Worm (Caenorhabditis elegans) whole organism, young adult: Measurements from ENCODE around the gene spe-43.

Experiments
- B0019.2 ChIP-seq: fragments of 200-800 bp; sonication (Bioruptor generic); conservative IDR thresholded peaks from 2 replicates; pipeline ENCODE4 v1.3.6; 2022; ENCODE audit warnings: missing genetic modification reagents, missing genetic modification characterization, missing compliant biosample characterization
- B0035.1 ChIP-seq: sonication (generic microtip); optimal IDR thresholded peaks from 2 replicates; lab custom pipeline; 2016; ENCODE audit warnings: missing genetic modification characterization, mild to moderate bottlenecking, missing compliant biosample characterization, missing genotype, missing genetic modification reagents
- D2030.7 ChIP-seq: fragments of 200-800 bp; sonication (Bioruptor generic); IDR thresholded peaks from 2 replicates; pipeline ENCODE4 v1.3.6; 2022; ENCODE audit warnings: missing genetic modification reagents, missing genetic modification characterization, missing compliant biosample characterization
- F23B12.7 ChIP-seq: sonication (generic microtip); optimal IDR thresholded peaks from 2 replicates; lab custom pipeline; 2017; ENCODE audit warnings: missing genetic modification characterization, mild to moderate bottlenecking, missing compliant biosample characterization, antibody characterized with exemption, moderate library complexity; ENCODE audit not compliant: insufficient read depth
- F49E8.2 ChIP-seq: sonication (generic microtip); optimal IDR thresholded peaks from 3 replicates; lab custom pipeline; 2017; ENCODE audit warnings: missing genetic modification characterization, mild to moderate bottlenecking, missing compliant biosample characterization, antibody characterized with exemption, moderate library complexity; ENCODE audit not compliant: insufficient read depth
- K11D2.4 ChIP-seq: fragments of 200-800 bp; sonication (Bioruptor generic); IDR thresholded peaks from 2 replicates; pipeline ENCODE4 v1.3.6; 2022; ENCODE audit warnings: missing genetic modification reagents, missing genetic modification characterization, missing compliant biosample characterization
- T07F8.4 ChIP-seq: sonication (generic microtip); optimal IDR thresholded peaks from 2 replicates; lab custom pipeline; 2016; ENCODE audit warnings: mild to moderate bottlenecking, missing genetic modification characterization, moderate library complexity, missing compliant biosample characterization
- T26A5.8 ChIP-seq: sonication (generic microtip); optimal IDR thresholded peaks from 2 replicates; lab custom pipeline; 2016; ENCODE audit warnings: missing genetic modification characterization, missing compliant biosample characterization
- Y67H2A.10 ChIP-seq: fragments of 200-800 bp; sonication (Bioruptor generic); conservative IDR thresholded peaks from 2 replicates; pipeline ENCODE4 v1.3.6; 2022; ENCODE audit warnings: missing genetic modification reagents, missing genetic modification characterization, missing compliant biosample characterization
- Y79H2A.3 ChIP-seq: fragments of 200-800 bp; sonication (Bioruptor generic); conservative IDR thresholded peaks from 2 replicates; pipeline ENCODE4 v1.3.6; 2022; ENCODE audit warnings: missing genetic modification reagents, missing genetic modification characterization, missing compliant biosample characterization
- ZK185.1 ChIP-seq: sonication (generic microtip); optimal IDR thresholded peaks from 2 replicates; lab custom pipeline; 2016; ENCODE audit warnings: mild to moderate bottlenecking, missing genetic modification characterization, missing compliant biosample characterization; ENCODE audit not compliant: poor library complexity, severe bottlenecking
- ama-1 ChIP-seq, 3 experiments: fragments of 150-350 bp in 1 of 3; sonication (generic microtip) in 2 of 3; optimal IDR thresholded peaks; 2 replicates each; lab custom pipeline; 2014 to 2018; ENCODE audit warnings: missing biosample characterization in 2 of 3, missing genetic modification characterization in 2 of 3, missing genetic modification reagents in 2 of 3
- attf-3 ChIP-seq: fragments of 200-800 bp; sonication (Bioruptor generic); conservative IDR thresholded peaks from 2 replicates; pipeline ENCODE4 v1.3.6; 2022; ENCODE audit warnings: missing genetic modification reagents, missing genetic modification characterization, missing compliant biosample characterization
- attf-5 ChIP-seq: fragments of 200-800 bp; sonication (Bioruptor generic); optimal IDR thresholded peaks from 2 replicates; lab custom pipeline; 2018; ENCODE audit warnings: mild to moderate bottlenecking, missing genetic modification characterization, missing compliant biosample characterization
- cebp-1 ChIP-seq, 2 experiments: fragments of 200-800 bp in 1 of 2; sonication (Bioruptor generic) in 1 of 2; sonication (generic microtip) in 1 of 2; IDR thresholded peaks in 1 of 2; optimal IDR thresholded peaks in 1 of 2; 2 replicates each; pipeline versions ENCODE4 v1.3.6 to Lab custom; 2017 to 2022; ENCODE audit warnings: missing compliant biosample characterization in 2 of 2, missing genetic modification characterization in 2 of 2, mild to moderate bottlenecking in 1 of 2, missing genetic modification reagents in 1 of 2, moderate library complexity in 1 of 2
- ceh-100 ChIP-seq: fragments of 200-800 bp; sonication (Bioruptor generic); IDR thresholded peaks from 2 replicates; pipeline ENCODE4 v1.3.6; 2022; ENCODE audit warnings: missing genetic modification reagents, missing genetic modification characterization, missing compliant biosample characterization
- ceh-79 ChIP-seq: sonication (generic microtip); optimal IDR thresholded peaks from 2 replicates; lab custom pipeline; 2017; ENCODE audit warnings: mild to moderate bottlenecking, missing genetic modification characterization, missing compliant biosample characterization
- ceh-91 ChIP-seq: fragments of 200-800 bp; sonication (Bioruptor generic); IDR thresholded peaks from 2 replicates; pipeline ENCODE4 v1.3.6; 2022; ENCODE audit warnings: missing genetic modification reagents, missing genetic modification characterization, missing compliant biosample characterization
- dox-1 ChIP-seq: fragments of 200-800 bp; sonication (Bioruptor generic); IDR thresholded peaks from 2 replicates; pipeline ENCODE4 v1.3.6; 2022; ENCODE audit warnings: missing genetic modification reagents, missing genetic modification characterization, missing compliant biosample characterization
- dpl-1 ChIP-seq: fragments of 150-350 bp; optimal IDR thresholded peaks from 2 replicates; lab custom pipeline; 2014; ENCODE audit warnings: missing biosample characterization, missing genetic modification reagents, missing genetic modification characterization
- efl-1 ChIP-seq: fragments of 150-350 bp; optimal IDR thresholded peaks from 2 replicates; lab custom pipeline; 2014; ENCODE audit warnings: missing biosample characterization, missing genetic modification reagents, missing genetic modification characterization
- ekl-4 ChIP-seq: fragments of 200-800 bp; sonication (Bioruptor generic); IDR thresholded peaks from 2 replicates; pipeline ENCODE4 v1.3.6; 2022; ENCODE audit warnings: missing genetic modification reagents, missing genetic modification characterization, missing compliant biosample characterization
- ets-4 ChIP-seq: fragments of 200-800 bp; sonication (Bioruptor generic); optimal IDR thresholded peaks from 2 replicates; lab custom pipeline; 2018; ENCODE audit warnings: mild to moderate bottlenecking, missing genetic modification characterization, missing compliant biosample characterization
- hmg-1.2 ChIP-seq: fragments of 200-800 bp; sonication (Bioruptor generic); IDR thresholded peaks from 2 replicates; pipeline ENCODE4 v1.3.6; 2022; ENCODE audit warnings: missing genetic modification reagents, missing genetic modification characterization, missing compliant biosample characterization
- hrde-1 ChIP-seq: sonication (generic microtip); optimal IDR thresholded peaks from 2 replicates; lab custom pipeline; 2016; ENCODE audit warnings: missing genetic modification characterization, mild to moderate bottlenecking, missing compliant biosample characterization, moderate library complexity, missing genotype, missing genetic modification reagents, borderline replicate concordance
- lin-26 ChIP-seq: fragments of 200-800 bp; sonication (Bioruptor generic); IDR thresholded peaks from 2 replicates; pipeline ENCODE4 v1.3.6; 2022; ENCODE audit warnings: missing genetic modification reagents, missing genetic modification characterization, missing compliant biosample characterization
- lin-54 ChIP-seq: fragments of 200-800 bp; sonication (Bioruptor generic); optimal IDR thresholded peaks from 2 replicates; lab custom pipeline; 2018; ENCODE audit warnings: mild to moderate bottlenecking, missing genetic modification characterization, missing compliant biosample characterization
- lsl-1 ChIP-seq: fragments of 200-800 bp; sonication (Bioruptor generic); optimal IDR thresholded peaks from 2 replicates; lab custom pipeline; 2018; ENCODE audit warnings: mild to moderate bottlenecking, missing genetic modification characterization, moderate library complexity, missing compliant biosample characterization
- madf-3 ChIP-seq: fragments of 200-800 bp; sonication (Bioruptor generic); IDR thresholded peaks from 2 replicates; pipeline ENCODE4 v1.3.6; 2022; ENCODE audit warnings: missing genetic modification reagents, missing genetic modification characterization, missing compliant biosample characterization
- madf-8 ChIP-seq: fragments of 200-800 bp; sonication (Bioruptor generic); conservative IDR thresholded peaks from 2 replicates; pipeline ENCODE4 v1.3.6; 2022; ENCODE audit warnings: missing genetic modification reagents, missing genetic modification characterization, missing compliant biosample characterization
- mcd-1 ChIP-seq: fragments of 200-800 bp; sonication (Bioruptor generic); IDR thresholded peaks from 2 replicates; pipeline ENCODE4 v1.3.6; 2022; ENCODE audit warnings: missing genetic modification reagents, missing genetic modification characterization, missing compliant biosample characterization
- nfya-2 ChIP-seq: fragments of 200-800 bp; sonication (Bioruptor generic); IDR thresholded peaks from 2 replicates; pipeline ENCODE4 v1.3.6; 2022; ENCODE audit warnings: missing genetic modification reagents, missing genetic modification characterization, missing compliant biosample characterization
- nfyb-1 ChIP-seq: fragments of 200-800 bp; sonication (Bioruptor generic); IDR thresholded peaks from 2 replicates; pipeline ENCODE4 v1.3.6; 2022; ENCODE audit warnings: missing genetic modification reagents, missing genetic modification characterization, missing compliant biosample characterization
- nhr-90 ChIP-seq: sonication (generic microtip); optimal IDR thresholded peaks from 2 replicates; lab custom pipeline; 2016; ENCODE audit warnings: missing genotype, mild to moderate bottlenecking, missing genetic modification characterization, missing compliant biosample characterization
- pbrm-1 ChIP-seq: fragments of 200-800 bp; sonication (Bioruptor generic); IDR thresholded peaks from 2 replicates; pipeline ENCODE4 v1.3.6; 2022; ENCODE audit warnings: missing genetic modification reagents, missing genetic modification characterization, missing compliant biosample characterization
- rcor-1 ChIP-seq: fragments of 200-800 bp; sonication (Bioruptor generic); IDR thresholded peaks from 2 replicates; pipeline ENCODE4 v1.3.6; 2022; ENCODE audit warnings: missing genetic modification reagents, missing genetic modification characterization, missing compliant biosample characterization
- rec-8 ChIP-seq, 2 experiments: sonication (generic microtip); optimal IDR thresholded peaks; 2 replicates each; lab custom pipeline; 2016; ENCODE audit warnings: mild to moderate bottlenecking in 2 of 2, missing genetic modification characterization in 2 of 2, missing genetic modification reagents in 2 of 2, missing genotype in 2 of 2, missing biosample characterization in 1 of 2, missing compliant biosample characterization in 1 of 2, moderate library complexity in 1 of 2
- snpc-1.3 ChIP-seq: sonication (generic microtip); optimal IDR thresholded peaks from 2 replicates; lab custom pipeline; 2017; ENCODE audit warnings: missing genetic modification characterization, mild to moderate bottlenecking, missing compliant biosample characterization, antibody characterized with exemption, moderate library complexity, missing genotype, missing genetic modification reagents; ENCODE audit not compliant: insufficient read depth
- snpc-3.4 ChIP-seq: sonication (generic microtip); optimal IDR thresholded peaks from 2 replicates; lab custom pipeline; 2017; ENCODE audit warnings: missing genetic modification characterization, mild to moderate bottlenecking, missing compliant biosample characterization, antibody characterized with exemption, moderate library complexity, missing genotype, missing genetic modification reagents
- snpc-4 ChIP-seq, 5 experiments: fragments of 150-350 bp in 1 of 5; sonication (generic microtip) in 4 of 5; optimal IDR thresholded peaks; 2 replicates each; lab custom pipeline; 2014 to 2018; ENCODE audit warnings: missing genetic modification characterization in 5 of 5, missing biosample characterization in 3 of 5, antibody characterized with exemption in 2 of 5, mild to moderate bottlenecking in 2 of 5, missing compliant biosample characterization in 2 of 5, missing genotype in 2 of 5, moderate library complexity in 2 of 5, missing genetic modification reagents in 1 of 5
- unc-62 ChIP-seq: fragments of 150-350 bp; optimal IDR thresholded peaks from 2 replicates; lab custom pipeline; 2014; ENCODE audit warnings: missing biosample characterization, missing genetic modification reagents, missing genetic modification characterization
- ztf-6 ChIP-seq: fragments of 200-800 bp; sonication (Bioruptor generic); IDR thresholded peaks from 2 replicates; pipeline ENCODE4 v1.3.6; 2022; ENCODE audit warnings: missing genetic modification reagents, missing genetic modification characterization, missing compliant biosample characterization

spe-43 gene

ce11 chrIV:13098652-13099051 lies 43.5 kb downstream of the spe-43 start, which contains the start of the genes dli-1, tin-9.2 and exos-4.1 (continued):
- TF ChIP-seq unc-62 (GFP tag; lab: Kevin White, UChicago) (no peak), nfya-2 (no peak), F49E8.2 (peak; percentile 43), lin-54 (GFP tag; lab: Kevin White, UChicago) (peak; percentile 71), snpc-4 (GFP tag; optimal IDR thresholded peaks at IDR 0.05; lab: Kevin White, UChicago) (peak; percentile 46), snpc-4 (tag; optimal IDR thresholded peaks at IDR 0.05; lab: Kevin White, UChicago) (peak in 3 of 4 experiments; percentile 4 to 73 (median 68)), F23B12.7 (tag; lab: Kevin White, UChicago) (peak; percentile 84), efl-1 (peak; percentile 39), snpc-1.3 (tag; lab: Kevin White, UChicago) (peak; percentile 77), B0019.2 (GFP tag; lab: Robert Waterston, UW) (no peak), K11D2.4 (GFP tag; lab: Robert Waterston, UW) (0 out of 2 replicates have a peak, but pooled peaks have one; percentile 11), D2030.7 (GFP tag; lab: Robert Waterston, UW) (peak; percentile 52), dpl-1 (GFP tag; lab: Kevin White, UChicago) (peak; percentile 58), nfyb-1 (GFP tag; lab: Robert Waterston, UW) (0 out of 2 replicates have a peak, but pooled peaks have one; percentile 36), madf-8 (0 out of 2 replicates have a peak, but pooled peaks have one; percentile 4), cebp-1 (GFP tag; IDR thresholded peaks at IDR 0.05; lab: Robert Waterston, UW) (no peak), cebp-1 (tag; optimal IDR thresholded peaks at IDR 0.05; lab: Kevin White, UChicago) (peak; percentile 77), mcd-1 (GFP tag; lab: Robert Waterston, UW) (peak; percentile 77), nhr-90 (tag; lab: Kevin White, UChicago) (no peak), attf-5 (peak; percentile 80), ceh-100 (peak; percentile 42; the same call in 1 of the 2 replicates), rcor-1 (peak; percentile 41; the same call in 1 of the 2 replicates), pbrm-1 (peak; percentile 38; the same call in 1 of the 2 replicates), lsl-1 (GFP tag; lab: Kevin White, UChicago) (peak; percentile 61), ceh-91 (peak; percentile 30; the same call in 1 of the 2 replicates)

DNA sequence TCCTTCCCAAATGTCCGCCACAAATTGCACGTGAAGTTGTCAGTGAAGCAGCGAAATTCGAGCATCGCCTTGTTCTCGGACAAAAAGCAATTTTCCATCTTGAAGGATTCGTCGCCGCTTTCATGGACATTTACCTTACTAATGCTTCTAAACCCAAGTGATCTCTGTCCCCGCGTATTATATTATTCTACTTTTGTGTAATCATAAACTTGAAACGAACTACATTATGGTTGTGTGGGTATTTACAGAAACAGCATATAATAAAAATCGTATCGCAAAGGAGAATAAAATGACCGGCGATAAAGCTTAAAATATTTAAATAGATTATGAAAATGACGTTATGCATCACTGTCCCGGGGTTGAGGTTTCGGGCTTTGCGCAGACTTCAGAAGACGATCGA lies 45.4 kb downstream of the spe-43 start:
- peak; percentile 41 for TF ChIP-seq hmg-1.2 (GFP tag; lab: Robert Waterston, UW)
- peak; percentile 52; the same call in 1 of the 2 replicates for TF ChIP-seq dox-1 (GFP tag; lab: Robert Waterston, UW)
- TF ChIP-seq hrde-1 (tag; lab: Kevin White, UChicago): peak; percentile 88
- no peak for TF ChIP-seq ets-4
- peak; percentile 34 for TF ChIP-seq snpc-3.4 (tag; lab: Kevin White, UChicago)
- peak; percentile 35; the same call in 1 of the 2 replicates for TF ChIP-seq attf-3 (GFP tag; lab: Robert Waterston, UW)
- peak; percentile 68; the same call in 1 of the 2 replicates for TF ChIP-seq lin-26 (GFP tag; lab: Robert Waterston, UW)
- TF ChIP-seq Y67H2A.10 (GFP tag; lab: Robert Waterston, UW): no peak
- TF ChIP-seq snpc-1.3 (tag; lab: Kevin White, UChicago): peak; percentile 18
- TF ChIP-seq rec-8 (tag; optimal IDR thresholded peaks at IDR 0.05; lab: Kevin White, UChicago): peak in 1 of 2 experiments; percentile 4
- no peak for TF ChIP-seq cebp-1 (GFP tag; IDR thresholded peaks at IDR 0.05; lab: Robert Waterston, UW)
- TF ChIP-seq cebp-1 (tag; optimal IDR thresholded peaks at IDR 0.05; lab: Kevin White, UChicago): peak; percentile 34
- peak; percentile 78; the same call in 1 of the 2 replicates for TF ChIP-seq Y79H2A.3 (GFP tag; lab: Robert Waterston, UW)
- TF ChIP-seq F49E8.2: peak; percentile 86
- TF ChIP-seq T26A5.8: peak; percentile 1
- TF ChIP-seq ZK185.1 (tag; lab: Kevin White, UChicago): peak; percentile 60
- 0 out of 2 replicates have a peak, but pooled peaks have one; percentile 16 for TF ChIP-seq madf-3 (GFP tag; lab: Robert Waterston, UW)
- 0 out of 2 replicates have a peak, but pooled peaks have one; percentile 30 for TF ChIP-seq ekl-4 (GFP tag; lab: Robert Waterston, UW)
- no peak for TF ChIP-seq ztf-6 (GFP tag; lab: Robert Waterston, UW)
- TF ChIP-seq ceh-91: 0 out of 2 replicates have a peak, but pooled peaks have one; percentile 8
- TF ChIP-seq nfyb-1 (GFP tag; lab: Robert Waterston, UW): 0 out of 2 replicates have a peak, but pooled peaks have one; percentile 7
- no peak for TF ChIP-seq ama-1 (optimal IDR thresholded peaks at IDR 0.05; lab: Kevin White, UChicago)
- peak in 1 of 2 experiments; percentile 90 for TF ChIP-seq ama-1 (GFP tag; optimal IDR thresholded peaks at IDR 0.05; lab: Kevin White, UChicago)
- peak; percentile 35 for TF ChIP-seq attf-5
- TF ChIP-seq B0035.1 (tag; lab: Kevin White, UChicago): peak; percentile 2
- TF ChIP-seq T07F8.4 (tag; lab: Kevin White, UChicago): no peak
- TF ChIP-seq ceh-79 (tag; lab: Kevin White, UChicago): no peak
